Fruit fly (Drosophila melanogaster) whole organism, prepupa: ENCODE data around the gene Gyc88E.

Experiments used
- Blimp-1 ChIP-seq: fragments of 200-800 bp; sonication (Bioruptor generic); optimal IDR thresholded peaks from 3 replicates; lab custom pipeline; 2017; ENCODE audit warnings: missing biosample characterization, missing genetic modification characterization, mild to moderate bottlenecking, moderate library complexity, missing genetic modification reagents
- CG10669 ChIP-seq: fragments of 200-800 bp; sonication (Bioruptor generic); optimal IDR thresholded peaks from 3 replicates; lab custom pipeline; 2018; ENCODE audit warnings: missing biosample characterization, mild to moderate bottlenecking, missing genetic modification characterization, moderate library complexity
- CG11294 ChIP-seq: fragments of 200-800 bp; sonication (Bioruptor generic); IDR thresholded peaks from 2 replicates; pipeline ENCODE4 v1.3.6; 2022; ENCODE audit warnings: missing biosample characterization, missing genetic modification characterization
- CG15336 ChIP-seq: fragments of 200-800 bp; sonication (Bioruptor generic); IDR thresholded peaks from 2 replicates; pipeline ENCODE4 v1.3.6; 2022; ENCODE audit warnings: missing biosample characterization, missing genetic modification characterization
- CG1621 ChIP-seq: fragments of 200-800 bp; sonication (Bioruptor generic); optimal IDR thresholded peaks from 3 replicates; lab custom pipeline; 2018; ENCODE audit warnings: missing biosample characterization, mild to moderate bottlenecking, missing genetic modification characterization
- CG16779 ChIP-seq: fragments of 200-800 bp; sonication (Bioruptor generic); optimal IDR thresholded peaks from 3 replicates; lab custom pipeline; 2017; ENCODE audit warnings: missing biosample characterization, mild to moderate bottlenecking, missing genetic modification characterization
- CG31627 ChIP-seq: fragments of 200-800 bp; sonication (Bioruptor generic); optimal IDR thresholded peaks from 3 replicates; lab custom pipeline; 2016; ENCODE audit warnings: missing biosample characterization, missing genetic modification characterization
- CG32006 ChIP-seq: fragments of 200-800 bp; sonication (Bioruptor generic); optimal IDR thresholded peaks from 3 replicates; lab custom pipeline; 2017; ENCODE audit warnings: missing biosample characterization, mild to moderate bottlenecking, missing genetic modification characterization
- CG3919 ChIP-seq: fragments of 200-800 bp; sonication (Bioruptor generic); optimal IDR thresholded peaks from 3 replicates; lab custom pipeline; 2016; ENCODE audit warnings: missing biosample characterization, missing genetic modification characterization
- CG4318 ChIP-seq: fragments of 200-800 bp; sonication (Bioruptor generic); optimal IDR thresholded peaks from 3 replicates; lab custom pipeline; 2017; ENCODE audit warnings: missing biosample characterization, mild to moderate bottlenecking, missing genetic modification characterization
- CG6163 ChIP-seq: fragments of 200-800 bp; sonication (Bioruptor generic); IDR thresholded peaks from 3 replicates; pipeline ENCODE4 v1.3.6; 2022; ENCODE audit warnings: missing biosample characterization, missing genetic modification characterization
- CG6276 ChIP-seq: fragments of 200-800 bp; sonication (Bioruptor generic); optimal IDR thresholded peaks from 2 replicates; lab custom pipeline; 2017; ENCODE audit warnings: missing biosample characterization, mild to moderate bottlenecking, missing genetic modification characterization
- CG6792 ChIP-seq: fragments of 200-800 bp; sonication (Bioruptor generic); optimal IDR thresholded peaks from 3 replicates; lab custom pipeline; 2016; ENCODE audit warnings: missing biosample characterization, missing genetic modification characterization
- CG6854 ChIP-seq: fragments of 200-800 bp; sonication (Bioruptor generic); optimal IDR thresholded peaks from 2 replicates; lab custom pipeline; 2017; ENCODE audit warnings: missing biosample characterization, mild to moderate bottlenecking, missing genetic modification characterization
- CG7368 ChIP-seq: fragments of 200-800 bp; sonication (Bioruptor generic); optimal IDR thresholded peaks from 3 replicates; lab custom pipeline; 2016; ENCODE audit warnings: missing biosample characterization, missing genetic modification characterization
- CG8119 ChIP-seq: fragments of 200-800 bp; sonication (Bioruptor generic); IDR thresholded peaks from 3 replicates; pipeline ENCODE4 v1.3.6; 2022; ENCODE audit warnings: missing biosample characterization, missing genetic modification characterization
- CG8319 ChIP-seq: fragments of 200-800 bp; sonication (Bioruptor generic); optimal IDR thresholded peaks from 3 replicates; lab custom pipeline; 2016; ENCODE audit warnings: missing biosample characterization, missing genetic modification characterization
- CG9139 ChIP-seq: fragments of 200-800 bp; sonication (Bioruptor generic); optimal IDR thresholded peaks from 3 replicates; lab custom pipeline; 2017; ENCODE audit warnings: missing biosample characterization, mild to moderate bottlenecking, missing genetic modification characterization
- Eip75B ChIP-seq: fragments of 200-800 bp; sonication (Bioruptor generic); optimal IDR thresholded peaks from 3 replicates; lab custom pipeline; 2016; ENCODE audit warnings: missing biosample characterization, missing genetic modification characterization
- Eip93F ChIP-seq: fragments of 200-800 bp; sonication (Bioruptor generic); optimal IDR thresholded peaks from 2 replicates; lab custom pipeline; 2016; ENCODE audit warnings: missing biosample characterization, mild to moderate bottlenecking, missing genetic modification characterization
- Ets21C ChIP-seq: fragments of 200-800 bp; sonication (Bioruptor generic); optimal IDR thresholded peaks from 3 replicates; lab custom pipeline; 2016; ENCODE audit warnings: missing biosample characterization, missing genetic modification characterization
- Ets96B ChIP-seq: fragments of 200-800 bp; optimal IDR thresholded peaks from 2 replicates; lab custom pipeline; 2019; ENCODE audit warnings: missing biosample characterization, mild to moderate bottlenecking, missing genetic modification characterization, moderate library complexity
- Hr38 ChIP-seq: sonication (Bioruptor generic); optimal IDR thresholded peaks from 2 replicates; lab custom pipeline; 2016; ENCODE audit warnings: missing biosample characterization, missing genetic modification characterization
- Hr39 ChIP-seq: fragments of 200-800 bp; sonication (Bioruptor generic); optimal IDR thresholded peaks from 2 replicates; lab custom pipeline; 2016; ENCODE audit warnings: missing biosample characterization, missing genetic modification characterization
- Hr4 ChIP-seq: fragments of 200-800 bp; sonication (Bioruptor generic); optimal IDR thresholded peaks from 3 replicates; lab custom pipeline; 2016; ENCODE audit warnings: missing biosample characterization, missing genetic modification characterization
- Lpt ChIP-seq: fragments of 200-800 bp; sonication (Bioruptor generic); optimal IDR thresholded peaks from 3 replicates; lab custom pipeline; 2016; ENCODE audit warnings: missing biosample characterization, missing genetic modification characterization
- Met ChIP-seq: fragments of 200-800 bp; sonication (Bioruptor generic); optimal IDR thresholded peaks from 3 replicates; lab custom pipeline; 2016; ENCODE audit warnings: missing biosample characterization, missing genetic modification characterization
- OdsH ChIP-seq: fragments of 200-800 bp; sonication (Bioruptor generic); optimal IDR thresholded peaks from 3 replicates; lab custom pipeline; 2016; ENCODE audit warnings: missing biosample characterization, missing genetic modification characterization
- Smox ChIP-seq: fragments of 200-800 bp; sonication (Bioruptor generic); optimal IDR thresholded peaks from 3 replicates; lab custom pipeline; 2016; ENCODE audit warnings: missing biosample characterization, missing genetic modification characterization
- Sox102F ChIP-seq: fragments of 200-800 bp; sonication (Bioruptor generic); optimal IDR thresholded peaks from 2 replicates; lab custom pipeline; 2016; ENCODE audit warnings: missing biosample characterization, mild to moderate bottlenecking, missing genetic modification characterization
- Sox14 ChIP-seq: fragments of 200-800 bp; sonication (Bioruptor generic); optimal IDR thresholded peaks from 3 replicates; lab custom pipeline; 2016; ENCODE audit warnings: missing biosample characterization, missing genetic modification characterization
- Sox15 ChIP-seq: fragments of 200-800 bp; sonication (Bioruptor generic); optimal IDR thresholded peaks from 3 replicates; lab custom pipeline; 2016; ENCODE audit warnings: missing biosample characterization, missing genetic modification characterization
- achi ChIP-seq: fragments of 200-800 bp; sonication (Bioruptor generic); optimal IDR thresholded peaks from 3 replicates; lab custom pipeline; 2016; ENCODE audit warnings: missing biosample characterization, missing genetic modification characterization
- acj6 ChIP-seq: fragments of 200-800 bp; sonication (Bioruptor generic); optimal IDR thresholded peaks from 3 replicates; lab custom pipeline; 2016; ENCODE audit warnings: missing biosample characterization, missing genetic modification characterization
- dsx ChIP-seq: fragments of 200-800 bp; optimal IDR thresholded peaks from 3 replicates; lab custom pipeline; 2019; ENCODE audit warnings: missing biosample characterization, mild to moderate bottlenecking, missing genetic modification characterization, moderate library complexity; ENCODE audit not compliant: poor library complexity, severe bottlenecking
- eg ChIP-seq: fragments of 200-800 bp; sonication (Bioruptor generic); IDR thresholded peaks from 3 replicates; pipeline ENCODE4 v1.3.6; 2022; ENCODE audit warnings: missing biosample characterization, missing genetic modification characterization
- esn ChIP-seq: fragments of 200-800 bp; sonication (Bioruptor generic); optimal IDR thresholded peaks from 2 replicates; lab custom pipeline; 2016; ENCODE audit warnings: missing biosample characterization, mild to moderate bottlenecking, missing genetic modification characterization, moderate library complexity
- fd59A ChIP-seq: fragments of 200-800 bp; sonication (Bioruptor generic); optimal IDR thresholded peaks from 2 replicates; lab custom pipeline; 2017; ENCODE audit warnings: missing biosample characterization, mild to moderate bottlenecking, missing genetic modification characterization, missing genetic modification reagents
- fd85E ChIP-seq: fragments of 200-800 bp; sonication (Bioruptor generic); optimal IDR thresholded peaks from 3 replicates; lab custom pipeline; 2016; ENCODE audit warnings: missing biosample characterization, missing genetic modification characterization
- fkh ChIP-seq: fragments of 200-800 bp; sonication (Bioruptor generic); optimal IDR thresholded peaks from 3 replicates; lab custom pipeline; 2017; ENCODE audit warnings: missing biosample characterization, mild to moderate bottlenecking, missing genetic modification characterization, moderate library complexity
- lz ChIP-seq: fragments of 200-800 bp; sonication (Bioruptor generic); optimal IDR thresholded peaks from 3 replicates; lab custom pipeline; 2016; ENCODE audit warnings: missing biosample characterization, missing genetic modification characterization
- net ChIP-seq: fragments of 200-800 bp; sonication (Bioruptor generic); optimal IDR thresholded peaks from 3 replicates; lab custom pipeline; 2016; ENCODE audit warnings: missing biosample characterization, missing genetic modification characterization
- pdm3 ChIP-seq: fragments of 200-800 bp; sonication (Bioruptor generic); optimal IDR thresholded peaks from 3 replicates; lab custom pipeline; 2016; ENCODE audit warnings: missing biosample characterization, missing genetic modification characterization
- salr ChIP-seq, 2 experiments: fragments of 200-800 bp; sonication (Bioruptor generic); optimal IDR thresholded peaks; 3 replicates each; lab custom pipeline; 2016 to 2018; ENCODE audit warnings: missing biosample characterization in 2 of 2, missing genetic modification characterization in 2 of 2, mild to moderate bottlenecking in 1 of 2
- spab ChIP-seq: fragments of 200-800 bp; sonication (Bioruptor generic); optimal IDR thresholded peaks from 2 replicates; lab custom pipeline; 2017; ENCODE audit warnings: missing biosample characterization, mild to moderate bottlenecking, missing genetic modification characterization, missing genetic modification reagents
- svp ChIP-seq: fragments of 200-800 bp; sonication (Bioruptor generic); peaks from one replicate; lab custom pipeline; 2016; ENCODE audit warnings: missing biosample characterization, missing genetic modification characterization
- topi ChIP-seq: fragments of 200-800 bp; sonication (Bioruptor generic); optimal IDR thresholded peaks from 3 replicates; lab custom pipeline; 2016; ENCODE audit warnings: missing biosample characterization, missing genetic modification characterization

Gyc88E gene

dm6 chr3R:15222973-15223372 is 72.8 kb downstream of the Gyc88E start, which contains the start of gene Polr2G:
Polr2G (minus strand) TSS chr3R:15223180.
- TF ChIP-seq CG1621: peak; percentile 4
- TF ChIP-seq fkh: peak; percentile 75
- no peak for TF ChIP-seq Sox14 (GFP tag; lab: Kevin White, UChicago)

- TF ChIP-seq esn (peak; percentile 3), CG9139 (GFP tag; lab: Kevin White, UChicago) (no peak), Eip93F (no peak), CG31627 (GFP tag; lab: Kevin White, UChicago) (peak; percentile 2), fkh (peak; percentile 19), dsx (GFP tag; lab: Kevin White, UChicago) (peak; percentile 73)
- TF ChIP-seq, all 60 proteins: peak for 4
These were observed 75.1 kb downstream of the Gyc88E start, which contains the start of the genes CG31344 and Caf1-55 for dm6 chr3R:15225279-15225730. CG31344 (minus strand) TSS chr3R:15225329. Caf1-55 (plus strand) TSS chr3R:15225576.

DNA sequence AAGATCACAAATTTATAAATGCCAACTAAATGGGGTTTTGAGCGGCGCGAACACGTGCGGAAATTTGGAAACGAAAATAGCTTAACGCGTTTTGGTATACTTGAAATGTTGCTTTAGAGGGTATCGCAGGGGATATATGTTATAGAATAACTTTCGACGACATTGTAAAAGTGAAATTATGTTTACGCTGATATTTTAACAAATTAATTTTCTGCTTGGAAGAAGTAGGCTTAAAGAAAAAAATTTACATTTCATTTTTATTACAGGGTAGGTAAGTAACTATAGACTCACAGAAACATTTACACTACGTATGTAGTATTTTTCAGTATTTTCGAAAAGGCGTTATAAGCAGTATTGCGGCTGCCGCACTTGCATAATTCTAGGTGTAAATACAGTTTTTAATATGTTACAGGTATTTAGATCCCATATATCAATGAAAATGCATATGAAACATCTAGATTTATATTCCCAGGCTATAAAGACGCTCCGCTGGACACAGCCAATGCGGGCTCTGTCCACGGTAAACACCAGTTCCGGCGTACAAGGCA is 79.2 kb downstream of the Gyc88E start, which contains the start of the genes Art3 and mRpS10:
Art3 (minus strand) TSS at position 80 of the 548 bp plus-strand sequence.
mRpS10 (plus strand) TSS at position 337 of the 548 bp plus-strand sequence.
- TF ChIP-seq CG32006 (GFP tag; lab: Kevin White, UChicago) (peak; percentile 100), CG6163 (GFP tag; lab: Robert Waterston, UW) (peak; percentile 100), spab (GFP tag; lab: Kevin White, UChicago) (peak; percentile 100), Sox102F (GFP tag; lab: Kevin White, UChicago) (peak; percentile 99), pdm3 (GFP tag; lab: Kevin White, UChicago) (peak; percentile 100), dsx (GFP tag; lab: Kevin White, UChicago) (peak; percentile 99), CG8319 (GFP tag; lab: Kevin White, UChicago) (peak; percentile 100), OdsH (GFP tag; lab: Kevin White, UChicago) (peak; percentile 100), fd85E (GFP tag; lab: Kevin White, UChicago) (peak; percentile 98), CG11294 (GFP tag; lab: Robert Waterston, UW) (peak; percentile 100), Ets21C (GFP tag; lab: Kevin White, UChicago) (peak; percentile 100), fd59A (GFP tag; lab: Kevin White, UChicago) (peak; percentile 100), CG6854 (peak; percentile 99), CG3919 (GFP tag; lab: Kevin White, UChicago) (peak; percentile 100), Ets96B (peak; percentile 100), achi (GFP tag; lab: Kevin White, UChicago) (peak; percentile 99), acj6 (GFP tag; lab: Kevin White, UChicago) (peak; percentile 100), Lpt (GFP tag; lab: Kevin White, UChicago) (peak; percentile 100), CG15336 (GFP tag; lab: Robert Waterston, UW) (peak; percentile 100), Smox (GFP tag; lab: Kevin White, UChicago) (peak; percentile 100), CG10669 (GFP tag; lab: Kevin White, UChicago) (peak; percentile 100), CG8119 (peak; percentile 100), svp (GFP tag; lab: Kevin White, UChicago) (peak; percentile 100), CG6276 (GFP tag; lab: Kevin White, UChicago) (peak; percentile 99), Sox15 (GFP tag; lab: Kevin White, UChicago) (peak; percentile 100), net (GFP tag; lab: Kevin White, UChicago) (peak; percentile 100), CG31627 (GFP tag; lab: Kevin White, UChicago) (peak; percentile 100), CG16779 (tag; lab: Kevin White, UChicago) (peak; percentile 99), CG7368 (GFP tag; lab: Kevin White, UChicago) (peak; percentile 100), lz (GFP tag; lab: Kevin White, UChicago) (peak; percentile 100), Blimp-1 (peak; percentile 98), CG4318 (GFP tag; lab: Kevin White, UChicago) (peak; percentile 100), Met (GFP tag; lab: Kevin White, UChicago) (peak; percentile 100), Eip93F (peak; percentile 98), Hr4 (GFP tag; lab: Kevin White, UChicago) (peak; percentile 100), topi (GFP tag; lab: Kevin White, UChicago) (peak; percentile 100), salr (GFP tag; optimal IDR thresholded peaks at IDR 0.05; lab: Kevin White, UChicago) (peak; percentile 100), CG6792 (GFP tag; lab: Kevin White, UChicago) (peak; percentile 100), Eip75B (GFP tag; lab: Kevin White, UChicago) (peak; percentile 100), Hr38 (GFP tag; lab: Kevin White, UChicago) (peak; percentile 96), eg (GFP tag; lab: Robert Waterston, UW) (peak; percentile 100), Hr39 (GFP tag; lab: Kevin White, UChicago) (peak; percentile 100)
